Fruit fly (Drosophila melanogaster): ENCODE measurements around the gene CG10175.

- no peak for TF ChIP-seq gl (tag; optimal IDR thresholded peaks at IDR 0.05)
- TF ChIP-seq CG17806 (tag; optimal IDR thresholded peaks at IDR 0.05): no peak
- TF ChIP-seq CG9948 (tag; optimal IDR thresholded peaks at IDR 0.05): no peak
- TF ChIP-seq D1 (tag; optimal IDR thresholded peaks at IDR 0.05): no peak
- TF ChIP-seq EcR (GFP tag; optimal IDR thresholded peaks at IDR 0.05): no peak
- no peak for TF ChIP-seq rn (GFP tag; IDR thresholded peaks at IDR 0.05)
- no peak for TF ChIP-seq CG13204 (GFP tag; optimal IDR thresholded peaks at IDR 0.05)
- TF ChIP-seq CG10348 (GFP tag; IDR thresholded peaks at IDR 0.05): no peak
- TF ChIP-seq CG4496 (GFP tag; IDR thresholded peaks at IDR 0.05): 0 out of 3 replicates have a peak, but pooled peaks have one; percentile 17
- no peak for TF ChIP-seq CG12605 (GFP tag; IDR thresholded peaks at IDR 0.05)
- TF ChIP-seq CG32121 (GFP tag; IDR thresholded peaks at IDR 0.05): no peak
- TF ChIP-seq fd96Ca (GFP tag; IDR thresholded peaks at IDR 0.05): 0 out of 3 replicates have a peak, but pooled peaks have one; percentile 20
- no peak for TF ChIP-seq CG34367 (tag; optimal IDR thresholded peaks at IDR 0.05)
These were observed at the start of gene CG10175 for dm6 chr3R:23530886-23531285.
